Fruit fly (Drosophila melanogaster) whole organism, embryonic: ENCODE measurements around the gene Sqor.

ENCODE experiments used
- Atf6 ChIP-seq: fragments of 200-800 bp; sonication (Bioruptor generic); IDR thresholded peaks from 2 replicates; pipeline ENCODE4 v1.3.6; 2022; ENCODE audit warnings: missing biosample characterization, missing genetic modification characterization
- BEAF-32 ChIP-seq: fragments of 200-800 bp; sonication (Bioruptor generic); optimal IDR thresholded peaks from 3 replicates; lab custom pipeline; 2017; ENCODE audit warnings: missing biosample characterization, missing genetic modification characterization, mild to moderate bottlenecking, moderate library complexity, missing genetic modification reagents
- Bdp1 ChIP-seq: fragments of 200-800 bp; sonication (Bioruptor generic); optimal IDR thresholded peaks from 3 replicates; lab custom pipeline; 2016; ENCODE audit warnings: missing biosample characterization, missing genetic modification characterization
- Bgb ChIP-seq: fragments of 200-800 bp; sonication (Bioruptor generic); IDR thresholded peaks from 2 replicates; pipeline ENCODE4 v1.3.6; 2022; ENCODE audit warnings: missing biosample characterization, missing genetic modification characterization; ENCODE audit not compliant: partially characterized antibody
- BtbVII ChIP-seq: fragments of 200-800 bp; sonication (Bioruptor generic); optimal IDR thresholded peaks from 3 replicates; lab custom pipeline; 2017; ENCODE audit warnings: missing biosample characterization, mild to moderate bottlenecking, missing genetic modification characterization
- CG11695 ChIP-seq: fragments of 200-800 bp; sonication (Bioruptor generic); IDR thresholded peaks from 3 replicates; pipeline ENCODE4 v1.3.6; 2022; ENCODE audit warnings: missing biosample characterization, missing genetic modification characterization
- CG13296 ChIP-seq: fragments of 200-800 bp; sonication (Bioruptor generic); optimal IDR thresholded peaks from 3 replicates; lab custom pipeline; 2018; ENCODE audit warnings: missing biosample characterization, mild to moderate bottlenecking, missing genetic modification characterization
- CG15696 ChIP-seq: fragments of 200-800 bp; sonication (Bioruptor generic); optimal IDR thresholded peaks from 2 replicates; lab custom pipeline; 2019; ENCODE audit warnings: missing biosample characterization, mild to moderate bottlenecking, missing genetic modification characterization, moderate library complexity
- CG17829 ChIP-seq: fragments of 200-800 bp; optimal IDR thresholded peaks from 2 replicates; lab custom pipeline; 2019; ENCODE audit warnings: missing biosample characterization, mild to moderate bottlenecking, missing genetic modification characterization, moderate library complexity
- CG2116 ChIP-seq: fragments of 200-800 bp; sonication (Bioruptor generic); optimal IDR thresholded peaks from 3 replicates; lab custom pipeline; 2018; ENCODE audit warnings: missing biosample characterization, mild to moderate bottlenecking, missing genetic modification characterization
- CG2712 ChIP-seq: fragments of 200-800 bp; optimal IDR thresholded peaks from 3 replicates; lab custom pipeline; 2019; ENCODE audit warnings: missing biosample characterization, mild to moderate bottlenecking, missing genetic modification characterization, moderate library complexity
- CG31441 ChIP-seq: fragments of 200-800 bp; sonication (Bioruptor generic); IDR thresholded peaks from 2 replicates; pipeline ENCODE4 v1.3.6; 2022; ENCODE audit warnings: missing biosample characterization, missing genetic modification characterization
- CG4424 ChIP-seq: fragments of 200-800 bp; sonication (Bioruptor generic); optimal IDR thresholded peaks from 3 replicates; lab custom pipeline; 2016; ENCODE audit warnings: missing biosample characterization, missing genetic modification characterization
- CG4707 ChIP-seq: fragments of 200-800 bp; sonication (Bioruptor generic); optimal IDR thresholded peaks from 2 replicates; lab custom pipeline; 2018; ENCODE audit warnings: missing biosample characterization, mild to moderate bottlenecking, missing genetic modification characterization, moderate library complexity
- CG4730 ChIP-seq: fragments of 200-800 bp; sonication (Bioruptor generic); IDR thresholded peaks from 2 replicates; pipeline ENCODE4 v1.3.6; 2022; ENCODE audit warnings: missing biosample characterization, missing genetic modification characterization
- CG6272 ChIP-seq: fragments of 200-800 bp; sonication (Bioruptor generic); IDR thresholded peaks from 2 replicates; pipeline ENCODE4 v1.3.6; 2022; ENCODE audit warnings: missing biosample characterization, missing genetic modification characterization
- CG6654 ChIP-seq: fragments of 200-800 bp; sonication (Bioruptor generic); optimal IDR thresholded peaks from 2 replicates; lab custom pipeline; 2017; ENCODE audit warnings: missing biosample characterization, mild to moderate bottlenecking, missing genetic modification characterization
- CG7839 ChIP-seq: fragments of 200-800 bp; sonication (Bioruptor generic); optimal IDR thresholded peaks from 3 replicates; lab custom pipeline; 2018; ENCODE audit warnings: missing biosample characterization, mild to moderate bottlenecking, missing genetic modification characterization, moderate library complexity
- CG7963 ChIP-seq: fragments of 200-800 bp; sonication (Bioruptor generic); IDR thresholded peaks from 3 replicates; pipeline ENCODE4 v1.3.6; 2022; ENCODE audit warnings: missing biosample characterization, missing genetic modification characterization; ENCODE audit not compliant: partially characterized antibody
- CG9215 ChIP-seq: fragments of 200-800 bp; sonication (Bioruptor generic); IDR thresholded peaks from 2 replicates; pipeline ENCODE4 v1.3.6; 2022; ENCODE audit warnings: missing biosample characterization, missing genetic modification characterization
- CG9817 ChIP-seq: fragments of 200-800 bp; sonication (Bioruptor generic); optimal IDR thresholded peaks from 2 replicates; lab custom pipeline; 2018; ENCODE audit warnings: missing biosample characterization, mild to moderate bottlenecking, missing genetic modification characterization, moderate library complexity
- Dek ChIP-seq: fragments of 200-800 bp; sonication (Bioruptor generic); optimal IDR thresholded peaks from 3 replicates; lab custom pipeline; 2019; ENCODE audit warnings: missing biosample characterization, mild to moderate bottlenecking, missing genetic modification characterization, moderate library complexity
- Dip2 ChIP-seq: fragments of 200-800 bp; sonication (Bioruptor generic); IDR thresholded peaks from 2 replicates; pipeline ENCODE4 v1.3.6; 2022; ENCODE audit warnings: missing biosample characterization, missing genetic modification characterization
- ERR ChIP-seq: fragments of 200-800 bp; sonication (Bioruptor generic); optimal IDR thresholded peaks from 2 replicates; lab custom pipeline; 2016; ENCODE audit warnings: missing biosample characterization, missing genetic modification characterization
- Eip74EF ChIP-seq, 2 experiments: fragments of 200-800 bp in 1 of 2; fragments of >200 bp in 1 of 2; sonication (Bioruptor generic) in 1 of 2; optimal IDR thresholded peaks; 2 replicates each; lab custom pipeline; 2017 to 2019; ENCODE audit warnings: missing biosample characterization in 2 of 2, missing genetic modification characterization in 2 of 2, mild to moderate bottlenecking in 1 of 2, moderate library complexity in 1 of 2
- Gsc ChIP-seq: fragments of 200-800 bp; sonication (Bioruptor generic); IDR thresholded peaks from 2 replicates; pipeline ENCODE4 v1.3.6; 2022; ENCODE audit warnings: missing biosample characterization, missing genetic modification characterization
- Neu2 ChIP-seq: fragments of 200-800 bp; sonication (Bioruptor generic); optimal IDR thresholded peaks from 3 replicates; lab custom pipeline; 2016; ENCODE audit warnings: missing biosample characterization, missing genetic modification characterization, borderline replicate concordance
- Six4 ChIP-seq: fragments of 200-800 bp; sonication (Bioruptor generic); optimal IDR thresholded peaks from 2 replicates; lab custom pipeline; 2016; ENCODE audit warnings: missing biosample characterization, missing genetic modification characterization
- Sry-δ ChIP-seq: fragments of 200-800 bp; sonication (Bioruptor generic); optimal IDR thresholded peaks from 2 replicates; lab custom pipeline; 2016; ENCODE audit warnings: missing biosample characterization, missing genetic modification characterization
- Taf1 ChIP-seq: fragments of 200-800 bp; sonication (Bioruptor generic); IDR thresholded peaks from 2 replicates; pipeline ENCODE4 v1.3.6; 2022; ENCODE audit warnings: missing biosample characterization, missing genetic modification characterization
- Tbp ChIP-seq: fragments of >200 bp; optimal IDR thresholded peaks from 2 replicates; lab custom pipeline; 2018; ENCODE audit warnings: missing biosample characterization, missing genetic modification characterization
- Usf ChIP-seq: fragments of 200-800 bp; sonication (Bioruptor generic); optimal IDR thresholded peaks from 2 replicates; lab custom pipeline; 2017; ENCODE audit warnings: missing genotype, missing biosample characterization, missing genetic modification characterization
- ash1 ChIP-seq: fragments of 200-800 bp; sonication (Bioruptor generic); optimal IDR thresholded peaks from 2 replicates; lab custom pipeline; 2018; ENCODE audit warnings: missing biosample characterization, mild to moderate bottlenecking, missing genetic modification characterization
- br ChIP-seq: fragments of >200 bp; optimal IDR thresholded peaks from 2 replicates; lab custom pipeline; 2017
- caup ChIP-seq: fragments of 200-800 bp; sonication (Bioruptor generic); optimal IDR thresholded peaks from 3 replicates; lab custom pipeline; 2017; ENCODE audit warnings: missing biosample characterization, mild to moderate bottlenecking, missing genetic modification characterization, moderate library complexity; ENCODE audit not compliant: severe bottlenecking
- ci ChIP-seq: fragments of 200-800 bp; sonication (Bioruptor generic); IDR thresholded peaks from 3 replicates; pipeline ENCODE4 v1.3.6; 2022; ENCODE audit warnings: missing biosample characterization, missing genetic modification characterization
- croc ChIP-seq: fragments of 200-800 bp; sonication (Bioruptor generic); conservative IDR thresholded peaks from 3 replicates; pipeline ENCODE4 v1.3.6; 2022; ENCODE audit warnings: missing biosample characterization, missing genetic modification characterization
- dysf ChIP-seq: fragments of 200-800 bp; sonication (Bioruptor generic); IDR thresholded peaks from 3 replicates; pipeline ENCODE4 v1.3.6; 2022; ENCODE audit warnings: missing biosample characterization, missing genetic modification characterization
- ftz-f1 ChIP-seq: fragments of 200-800 bp; sonication (Bioruptor generic); optimal IDR thresholded peaks from 2 replicates; lab custom pipeline; 2016; ENCODE audit warnings: missing biosample characterization, missing genetic modification characterization
- gem ChIP-seq: fragments of 200-800 bp; sonication (Bioruptor generic); optimal IDR thresholded peaks from 2 replicates; lab custom pipeline; 2019; ENCODE audit warnings: missing biosample characterization, mild to moderate bottlenecking, missing genetic modification characterization, moderate library complexity
- nau ChIP-seq: fragments of 200-800 bp; sonication (Bioruptor generic); optimal IDR thresholded peaks from 3 replicates; lab custom pipeline; 2017; ENCODE audit warnings: missing biosample characterization, mild to moderate bottlenecking, missing genetic modification characterization, missing genetic modification reagents
- org-1 ChIP-seq: fragments of 200-800 bp; sonication (Bioruptor generic); optimal IDR thresholded peaks from 2 replicates; lab custom pipeline; 2017; ENCODE audit warnings: missing biosample characterization, missing genetic modification characterization
- phol ChIP-seq: fragments of 200-800 bp; sonication (Bioruptor generic); optimal IDR thresholded peaks from 3 replicates; lab custom pipeline; 2018; ENCODE audit warnings: missing biosample characterization, mild to moderate bottlenecking, missing genetic modification characterization, moderate library complexity
- prd ChIP-seq, 3 experiments: fragments of >200 bp in 2 of 3; fragments of 200-800 bp in 1 of 3; sonication (Bioruptor generic) in 1 of 3; optimal IDR thresholded peaks in 2 of 3; IDR thresholded peaks in 1 of 3; 2 replicates in 2 of 3; 3 replicates in 1 of 3; pipeline versions ENCODE4 v1.3.6 to Lab custom; 2017 to 2022; ENCODE audit warnings: missing biosample characterization in 1 of 3, missing genetic modification characterization in 1 of 3
- seq ChIP-seq: fragments of 200-800 bp; sonication (Bioruptor generic); IDR thresholded peaks from 2 replicates; pipeline ENCODE4 v1.3.6; 2022; ENCODE audit warnings: missing biosample characterization, missing genetic modification characterization
- sna ChIP-seq: fragments of 200-800 bp; sonication (Bioruptor generic); IDR thresholded peaks from 2 replicates; pipeline ENCODE4 v1.3.6; 2022; ENCODE audit warnings: missing biosample characterization, missing genetic modification characterization; ENCODE audit not compliant: partially characterized antibody
- sob ChIP-seq: fragments of 200-800 bp; sonication (Bioruptor generic); IDR thresholded peaks from 2 replicates; pipeline ENCODE4 v1.3.6; 2022; ENCODE audit warnings: missing biosample characterization, missing genetic modification characterization
- tap ChIP-seq: fragments of 200-800 bp; optimal IDR thresholded peaks from 3 replicates; lab custom pipeline; 2019; ENCODE audit warnings: missing biosample characterization, mild to moderate bottlenecking, missing genetic modification characterization, moderate library complexity
- trem ChIP-seq: fragments of 200-800 bp; optimal IDR thresholded peaks from 3 replicates; lab custom pipeline; 2019; ENCODE audit warnings: missing biosample characterization, mild to moderate bottlenecking, missing genetic modification characterization, moderate library complexity

Sqor gene

dm6 chr3L:4209078-4209477, 30.9 kb upstream of the Sqor start, which contains the start of gene Cpr64Aa:
Gene Cpr64Aa (minus strand): TSS chr3L:4209178.
- TF ChIP-seq CG7839 (tag; lab: Kevin White, UChicago) (no peak), Neu2 (no peak), caup (GFP tag; lab: Kevin White, UChicago) (no peak), Atf6 (no peak), sna (GFP tag; lab: Robert Waterston, UW) (no peak), Gsc (GFP tag; lab: Robert Waterston, UW) (no peak), Usf (GFP tag; lab: Kevin White, UChicago) (no peak)

- TF ChIP-seq Tbp (no peak), sob (GFP tag; lab: Robert Waterston, UW) (peak; percentile 12; the same call in 1 of the 2 replicates), CG6654 (GFP tag; lab: Kevin White, UChicago) (no peak), Six4 (GFP tag; lab: Kevin White, UChicago) (peak; percentile 11), Gsc (GFP tag; lab: Robert Waterston, UW) (no peak), CG6272 (GFP tag; lab: Robert Waterston, UW) (no peak), ci (no peak), CG7963 (GFP tag; lab: Robert Waterston, UW) (no peak), CG4730 (GFP tag; lab: Robert Waterston, UW) (0 out of 2 replicates have a peak, but pooled peaks have one; percentile 18), Eip74EF (GFP tag; optimal IDR thresholded peaks at IDR 0.05; lab: Kevin White, UChicago) (no peak), seq (no peak), croc (GFP tag; lab: Robert Waterston, UW) (0 out of 3 replicates have a peak, but pooled peaks have one; percentile 36), trem (tag; lab: Kevin White, UChicago) (peak; percentile 16), CG13296 (GFP tag; lab: Kevin White, UChicago) (no peak), nau (GFP tag; lab: Kevin White, UChicago) (no peak), ftz-f1 (GFP tag; lab: Kevin White, UChicago) (no peak), BtbVII (GFP tag; lab: Kevin White, UChicago) (no peak), CG4424 (GFP tag; lab: Kevin White, UChicago) (peak; percentile 5), ash1 (no peak), Sry-δ (GFP tag; lab: Kevin White, UChicago) (no peak), CG17829 (peak; percentile 44), ERR (GFP tag; lab: Kevin White, UChicago) (no peak), CG9215 (GFP tag; lab: Robert Waterston, UW) (no peak), Dip2 (GFP tag; lab: Robert Waterston, UW) (no peak), Taf1 (GFP tag; lab: Robert Waterston, UW) (no peak), tap (tag; lab: Kevin White, UChicago) (peak; percentile 35), CG15696 (peak; percentile 20), prd (optimal IDR thresholded peaks at IDR 0.05; lab: Kevin White, UChicago) (no peak), prd (GFP tag; IDR thresholded peaks at IDR 0.05; lab: Robert Waterston, UW) (peak; percentile 68; the same call in 2 of the 3 replicates), gem (tag; lab: Kevin White, UChicago) (no peak), Dek (tag; lab: Kevin White, UChicago) (no peak), CG2712 (tag; lab: Kevin White, UChicago) (peak; percentile 62), CG4707 (no peak), br (lab: Kevin White, UChicago) (no peak), CG11695 (GFP tag; lab: Robert Waterston, UW) (0 out of 3 replicates have a peak, but pooled peaks have one; percentile 7), Bdp1 (GFP tag; lab: Kevin White, UChicago) (no peak), org-1 (no peak), Bgb (no peak), BEAF-32 (GFP tag; lab: Kevin White, UChicago) (no peak), phol (tag; lab: Kevin White, UChicago) (peak; percentile 42), dysf (GFP tag; lab: Robert Waterston, UW) (0 out of 3 replicates have a peak, but pooled peaks have one; percentile 26), CG2116 (GFP tag; lab: Kevin White, UChicago) (no peak), CG9817 (tag; lab: Kevin White, UChicago) (no peak), CG31441 (GFP tag; lab: Robert Waterston, UW) (peak; percentile 47)
These were observed 30.2 kb upstream of the Sqor start for dm6 chr3L:4209731-4210130.
